Worm (Caenorhabditis elegans) whole organism, L4/young adult: ENCODE results near the gene ver-1.

Source experiments
- W03F9.2 ChIP-seq: fragments of 150-350 bp; optimal IDR thresholded peaks from 2 replicates; lab custom pipeline; 2014; ENCODE audit warnings: missing biosample characterization, missing genetic modification characterization
- dao-5 ChIP-seq: sonication (generic microtip); optimal IDR thresholded peaks from 2 replicates; lab custom pipeline; 2016; ENCODE audit warnings: missing genotype, missing genetic modification characterization, moderate library complexity, missing compliant biosample characterization
- him-1 ChIP-seq: sonication (generic microtip); optimal IDR thresholded peaks from 2 replicates; lab custom pipeline; 2016; ENCODE audit warnings: missing genotype, missing genetic modification reagents, missing genetic modification characterization, missing compliant biosample characterization

The ver-1 gene

DNA sequence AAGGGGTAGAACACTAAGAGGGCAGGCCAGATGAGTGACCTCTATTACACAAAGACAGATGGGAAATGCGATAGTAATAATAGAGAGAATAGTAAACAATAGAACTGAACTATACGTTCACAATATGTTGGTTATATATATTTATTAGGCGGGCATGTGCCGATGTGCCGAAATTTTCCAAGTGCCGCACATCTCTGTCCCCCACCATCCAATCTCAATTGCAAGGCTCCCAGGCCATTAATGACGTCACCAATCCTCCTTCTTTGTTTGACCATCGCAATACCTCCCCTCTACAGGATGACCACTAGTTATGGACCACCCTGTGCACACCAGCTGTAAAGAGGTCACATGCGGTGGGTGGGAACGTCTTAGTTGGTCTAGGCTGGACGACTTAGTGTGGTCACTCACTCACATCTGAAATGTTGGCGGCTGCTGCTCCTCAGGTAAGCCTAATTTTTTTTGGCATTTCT is 22.5 kb downstream of the ver-1 start, which contains the start of gene F40G9.6:
Gene F40G9.6, plus strand, starts transcription at position 420 of the 470 bp plus-strand sequence.
- no peak for TF ChIP-seq W03F9.2 (tag; lab: Kevin White, UChicago)

- TF ChIP-seq W03F9.2 (tag; lab: Kevin White, UChicago) (no peak), him-1 (tag; lab: Kevin White, UChicago) (no peak), dao-5 (tag; lab: Kevin White, UChicago) (no peak)
Measured at ce11 chrIII:180963-181362, 24.3 kb downstream of the ver-1 start, which contains the start of gene F40G9.5. F40G9.5 (plus strand) TSS chrIII:181263.

DNA sequence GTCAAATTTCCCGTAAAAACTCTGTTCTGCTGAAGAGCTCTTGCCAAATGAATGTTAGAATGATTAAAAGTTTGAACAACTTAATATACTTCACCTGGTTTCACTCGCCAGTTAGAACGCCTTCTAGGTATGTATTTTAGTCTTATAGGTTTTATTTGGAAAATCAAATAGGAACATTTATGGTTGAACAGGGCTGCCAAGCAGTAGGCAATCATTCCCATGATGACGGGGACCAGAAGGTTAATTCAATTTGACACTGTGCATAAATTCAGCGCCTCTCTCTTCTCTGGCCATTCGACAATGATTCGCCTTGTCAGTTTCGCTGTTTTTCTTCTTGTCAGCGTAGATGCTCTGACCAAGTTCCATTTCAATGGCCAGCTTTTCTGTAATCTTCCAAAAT is 25.5 kb downstream of the ver-1 start, which contains the start of gene F40G9.15:
Gene F40G9.15, plus strand, starts transcription at position 301 of the 400 bp plus-strand sequence.
- no peak for TF ChIP-seq him-1 (tag; lab: Kevin White, UChicago)
- TF ChIP-seq dao-5 (tag; lab: Kevin White, UChicago), result no peak
- no peak for TF ChIP-seq W03F9.2 (tag; lab: Kevin White, UChicago)

DNA sequence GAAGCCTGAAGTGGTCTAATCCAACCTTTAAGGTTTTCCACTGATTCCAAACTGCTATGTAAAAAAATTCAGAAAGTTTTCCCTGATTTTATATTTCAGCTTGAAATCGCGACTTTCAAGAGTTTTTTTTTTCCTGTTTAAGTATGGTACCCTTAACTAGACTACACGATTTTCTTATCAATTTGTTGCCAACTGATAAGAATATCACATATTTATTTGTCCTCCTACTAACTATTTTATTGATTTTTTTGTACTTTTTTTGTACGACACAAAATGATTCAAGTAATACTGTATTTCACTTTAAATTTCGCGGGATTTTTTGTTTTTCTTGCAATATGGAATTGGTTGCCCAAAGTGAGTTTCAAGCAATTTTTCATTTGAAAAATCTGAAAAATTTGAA is 26.4 kb downstream of the ver-1 start:
- TF ChIP-seq W03F9.2 (tag; lab: Kevin White, UChicago), result no peak

DNA sequence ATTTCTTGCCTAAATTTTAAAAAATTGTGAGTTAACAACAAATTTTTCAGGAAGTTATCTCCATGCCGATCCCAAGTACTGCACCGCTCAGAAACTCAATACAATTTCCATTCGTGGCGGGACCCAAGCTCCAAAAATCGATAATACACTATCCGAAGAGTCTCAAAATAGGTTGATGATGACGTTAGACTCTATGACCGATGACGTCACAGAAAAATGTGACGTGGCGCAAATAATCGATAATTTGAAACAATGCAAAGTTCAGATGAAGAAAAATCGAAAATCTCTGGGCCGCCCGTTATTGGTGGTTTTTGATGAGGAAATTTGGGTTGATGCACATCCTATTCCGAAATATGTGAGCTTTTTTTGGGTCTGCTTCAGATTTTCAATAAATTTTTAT is 27.7 kb downstream of the ver-1 start:
- TF ChIP-seq W03F9.2 (tag; lab: Kevin White, UChicago) (no peak), him-1 (tag; lab: Kevin White, UChicago) (no peak), dao-5 (tag; lab: Kevin White, UChicago) (no peak)

ce11 chrIII:187829-188228 is 31.2 kb downstream of the ver-1 start, which contains the start of gene mxl-2:
mxl-2 (minus strand) TSS chrIII:188131.
- TF ChIP-seq dao-5 (tag; lab: Kevin White, UChicago), result no peak
- TF ChIP-seq W03F9.2 (tag; lab: Kevin White, UChicago), result no peak
- no peak for TF ChIP-seq him-1 (tag; lab: Kevin White, UChicago)

DNA sequence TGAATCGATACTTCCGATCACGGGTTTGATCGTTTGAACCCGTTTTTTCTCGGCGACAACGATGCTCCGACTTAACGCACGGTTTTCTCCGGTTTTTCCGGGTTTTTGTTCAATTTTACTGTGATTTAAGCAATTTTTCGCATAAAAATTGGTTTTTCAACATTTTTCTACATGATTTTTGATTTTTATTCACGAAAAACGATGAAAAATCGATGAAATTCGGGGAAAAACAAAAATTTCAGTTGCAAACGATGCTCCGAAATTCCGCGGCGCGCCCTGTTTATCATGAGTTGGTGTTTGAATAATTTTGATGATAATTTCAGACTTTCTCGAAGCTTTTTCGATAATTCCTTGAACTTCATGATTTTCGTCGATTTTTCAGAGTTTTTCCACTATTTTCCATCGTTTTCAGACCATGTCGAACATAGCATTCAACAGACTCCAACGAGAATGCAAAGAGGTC is 31.8 kb downstream of the ver-1 start, which contains the start of gene ubc-20:
Gene ubc-20, plus strand, starts transcription at position 413 of the 463 bp plus-strand sequence.
- TF ChIP-seq W03F9.2 (tag; lab: Kevin White, UChicago) (no peak), dao-5 (tag; lab: Kevin White, UChicago) (no peak), him-1 (tag; lab: Kevin White, UChicago) (no peak)

- TF ChIP-seq dao-5 (tag; lab: Kevin White, UChicago) (no peak), W03F9.2 (tag; lab: Kevin White, UChicago) (no peak), him-1 (tag; lab: Kevin White, UChicago) (no peak)
Measured at ce11 chrIII:189280-189679, 32.7 kb downstream of the ver-1 start.

DNA sequence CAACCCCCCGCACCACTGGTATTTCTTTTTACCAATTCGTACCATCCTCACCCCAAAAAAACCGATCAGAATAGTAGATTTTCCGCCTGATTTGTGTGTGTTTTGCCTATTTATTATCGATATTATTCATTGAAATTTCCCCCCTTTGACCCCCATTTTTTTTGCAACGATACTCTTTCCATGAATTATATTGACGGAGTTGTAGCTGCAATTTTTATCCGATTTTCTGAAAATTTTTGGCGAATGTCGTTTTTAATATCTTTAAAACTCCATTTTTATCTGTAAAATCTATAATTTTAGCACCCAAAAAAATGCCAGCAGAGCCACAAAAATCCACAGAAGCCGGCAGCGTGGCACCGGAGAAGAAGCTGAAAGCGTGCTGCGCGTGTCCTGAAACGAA is 34.1 kb downstream of the ver-1 start, which contains the start of gene cox-17:
Gene cox-17, plus strand, starts transcription at position 301 of the 400 bp plus-strand sequence.
- TF ChIP-seq dao-5 (tag; lab: Kevin White, UChicago), result no peak
- no peak for TF ChIP-seq him-1 (tag; lab: Kevin White, UChicago)
- no peak for TF ChIP-seq W03F9.2 (tag; lab: Kevin White, UChicago)

DNA sequence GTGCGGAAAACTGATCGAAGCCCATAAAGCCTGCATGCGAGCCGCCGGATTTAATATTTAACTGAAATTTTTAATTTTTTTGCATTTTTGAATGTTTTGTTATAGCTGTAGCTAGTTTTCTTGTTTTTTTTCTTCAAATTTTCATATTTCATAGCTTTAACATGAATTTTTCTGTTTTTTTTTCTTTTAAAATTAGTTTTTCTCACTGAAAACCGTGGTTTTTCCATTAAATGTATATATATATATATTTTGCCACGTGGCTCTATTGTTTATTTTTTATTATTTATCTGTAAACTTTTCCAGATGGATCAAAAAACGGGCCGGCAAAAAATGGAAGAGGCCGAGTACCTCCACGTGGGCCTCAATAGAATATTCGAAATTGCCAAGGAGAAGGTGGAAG is 35.2 kb downstream of the ver-1 start, which contains the start of gene sec-20:
Gene sec-20, plus strand, starts transcription at position 301 of the 400 bp plus-strand sequence.
- no peak for TF ChIP-seq dao-5 (tag; lab: Kevin White, UChicago)
- no peak for TF ChIP-seq W03F9.2 (tag; lab: Kevin White, UChicago)

ce11 chrIII:194160-194559 is 37.5 kb downstream of the ver-1 start, which contains the start of gene F40G9.17:
F40G9.17 (plus strand) TSS chrIII:194460.
- TF ChIP-seq W03F9.2 (tag; lab: Kevin White, UChicago) (no peak), him-1 (tag; lab: Kevin White, UChicago) (no peak), dao-5 (tag; lab: Kevin White, UChicago) (no peak)

DNA sequence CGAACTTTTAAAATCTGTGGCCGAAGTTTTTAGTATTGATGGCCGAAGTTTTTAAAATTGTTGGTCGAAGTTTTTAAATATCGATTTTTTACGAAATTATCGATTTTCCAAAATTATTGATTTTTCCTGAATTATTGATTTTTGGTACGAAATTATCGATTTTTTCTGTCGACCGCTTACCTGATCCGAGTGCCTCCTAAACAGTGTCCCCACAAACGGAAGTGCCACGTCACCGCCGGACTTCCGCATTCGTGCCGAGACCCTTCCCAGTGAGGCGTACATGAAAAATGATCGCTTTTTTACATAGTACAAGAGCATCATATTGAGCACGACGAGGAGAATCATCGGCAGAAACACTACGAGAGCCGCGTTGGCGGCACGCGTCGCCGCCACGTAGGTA is 47.3 kb downstream of the ver-1 start:
- TF ChIP-seq him-1 (tag; lab: Kevin White, UChicago) (no peak), dao-5 (tag; lab: Kevin White, UChicago) (no peak)

DNA sequence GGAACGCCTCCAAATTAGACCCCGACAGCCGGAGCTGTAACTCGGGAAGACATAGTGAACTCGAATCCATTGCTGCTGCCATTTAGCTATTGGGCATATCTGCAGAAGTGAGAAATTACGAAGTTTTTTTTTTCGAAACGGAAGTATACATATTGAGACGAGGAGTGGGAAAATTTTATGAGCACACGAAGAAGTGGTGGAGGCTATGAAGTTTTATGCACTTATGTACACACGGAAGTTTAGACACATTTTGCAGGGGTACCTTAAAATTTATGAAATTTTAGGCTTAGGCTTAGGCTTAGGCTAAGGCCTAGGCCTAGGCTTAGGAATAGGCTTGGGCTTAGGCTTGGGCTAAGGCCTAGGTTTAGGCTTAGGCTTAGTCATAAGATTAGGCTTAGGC is 50.4 kb downstream of the ver-1 start, which contains the start of gene W10C4.1:
Gene W10C4.1, minus strand, starts transcription at position 101 of the 400 bp plus-strand sequence.
- TF ChIP-seq dao-5 (tag; lab: Kevin White, UChicago) (no peak), W03F9.2 (tag; lab: Kevin White, UChicago) (no peak), him-1 (tag; lab: Kevin White, UChicago) (no peak)
